Fruit fly (Drosophila melanogaster) whole organism, embryonic: Measurements from ENCODE around the gene Slu7.
A peak's percentile ranks its signal among the peaks of the same experiment; 100 is the strongest.

Source experiments
- ATbp ChIP-seq: fragments of 200-800 bp; sonication (Bioruptor generic); optimal IDR thresholded peaks from 2 replicates; lab custom pipeline; 2017; ENCODE audit warnings: missing biosample characterization, mild to moderate bottlenecking, missing genetic modification characterization, missing genetic modification reagents
- Atf6 ChIP-seq: fragments of 200-800 bp; sonication (Bioruptor generic); IDR thresholded peaks from 2 replicates; pipeline ENCODE4 v1.3.6; 2022; ENCODE audit warnings: missing biosample characterization, missing genetic modification characterization
- B-H2 ChIP-seq: fragments of 200-800 bp; sonication (Bioruptor generic); optimal IDR thresholded peaks from 2 replicates; lab custom pipeline; 2018; ENCODE audit warnings: missing biosample characterization, mild to moderate bottlenecking, missing genetic modification characterization
- BtbVII ChIP-seq: fragments of 200-800 bp; sonication (Bioruptor generic); optimal IDR thresholded peaks from 3 replicates; lab custom pipeline; 2017; ENCODE audit warnings: missing biosample characterization, mild to moderate bottlenecking, missing genetic modification characterization
- CG10366 ChIP-seq: fragments of 200-800 bp; sonication (Bioruptor generic); IDR thresholded peaks from 2 replicates; pipeline ENCODE4 v1.3.6; 2022; ENCODE audit warnings: missing biosample characterization, missing genetic modification characterization
- CG10959 ChIP-seq: fragments of 200-800 bp; sonication (Bioruptor generic); IDR thresholded peaks from 2 replicates; pipeline ENCODE4 v1.3.6; 2022; ENCODE audit warnings: missing biosample characterization, missing genetic modification characterization
- CG11398 ChIP-seq: fragments of 200-800 bp; sonication (Bioruptor generic); optimal IDR thresholded peaks from 2 replicates; lab custom pipeline; 2016; ENCODE audit warnings: missing biosample characterization, missing genetic modification characterization
- CG14710 ChIP-seq: fragments of 200-800 bp; sonication (Bioruptor generic); optimal IDR thresholded peaks from 3 replicates; lab custom pipeline; 2019; ENCODE audit warnings: missing biosample characterization, mild to moderate bottlenecking, missing genetic modification characterization, moderate library complexity
- CG14860 ChIP-seq: fragments of 200-800 bp; sonication (Bioruptor generic); IDR thresholded peaks from 3 replicates; pipeline ENCODE4 v1.3.6; 2022; ENCODE audit warnings: missing biosample characterization, missing genetic modification characterization; ENCODE audit not compliant: partially characterized antibody
- CG1832 ChIP-seq: fragments of 200-800 bp; sonication (Bioruptor generic); optimal IDR thresholded peaks from 2 replicates; lab custom pipeline; 2017; ENCODE audit warnings: missing biosample characterization, mild to moderate bottlenecking, missing genetic modification characterization, inconsistent platforms
- CG34422 ChIP-seq: fragments of 200-800 bp; sonication (Bioruptor generic); IDR thresholded peaks from 3 replicates; pipeline ENCODE4 v1.3.6; 2022; ENCODE audit warnings: missing biosample characterization, missing genetic modification characterization
- CG3995 ChIP-seq: fragments of 200-800 bp; sonication (Bioruptor generic); optimal IDR thresholded peaks from 3 replicates; lab custom pipeline; 2016; ENCODE audit warnings: missing biosample characterization, missing genetic modification characterization
- CG4854 ChIP-seq: fragments of 200-800 bp; sonication (Bioruptor generic); optimal IDR thresholded peaks from 2 replicates; lab custom pipeline; 2016; ENCODE audit warnings: missing biosample characterization, missing genetic modification characterization, inconsistent platforms
- CG6765 ChIP-seq: fragments of 200-800 bp; sonication (Bioruptor generic); optimal IDR thresholded peaks from 3 replicates; lab custom pipeline; 2017; ENCODE audit warnings: missing biosample characterization, mild to moderate bottlenecking, missing genetic modification characterization
- CG7556 ChIP-seq: fragments of 200-800 bp; sonication (Bioruptor generic); optimal IDR thresholded peaks from 2 replicates; lab custom pipeline; 2017; ENCODE audit warnings: missing biosample characterization, mild to moderate bottlenecking, missing genetic modification characterization
- CG8281 ChIP-seq: fragments of 200-800 bp; sonication (Bioruptor generic); optimal IDR thresholded peaks from 2 replicates; lab custom pipeline; 2018; ENCODE audit warnings: missing biosample characterization, mild to moderate bottlenecking, missing genetic modification characterization, moderate library complexity
- CG9609 ChIP-seq: fragments of 200-800 bp; sonication (Bioruptor generic); optimal IDR thresholded peaks from 3 replicates; lab custom pipeline; 2016; ENCODE audit warnings: missing biosample characterization, missing genetic modification characterization
- CkIIα-i1 ChIP-seq: fragments of 200-800 bp; sonication (Bioruptor generic); IDR thresholded peaks from 2 replicates; pipeline ENCODE4 v1.3.6; 2022; ENCODE audit warnings: missing biosample characterization, missing genetic modification characterization
- D19B ChIP-seq: fragments of 200-800 bp; sonication (Bioruptor generic); optimal IDR thresholded peaks from 2 replicates; lab custom pipeline; 2017; ENCODE audit warnings: missing biosample characterization, mild to moderate bottlenecking, missing genetic modification characterization
- Doc3 ChIP-seq: fragments of 200-800 bp; sonication (Bioruptor generic); IDR thresholded peaks from 3 replicates; pipeline ENCODE4 v1.3.6; 2022; ENCODE audit warnings: missing biosample characterization, missing genetic modification characterization; ENCODE audit not compliant: partially characterized antibody
- HmgD ChIP-seq: fragments of 200-800 bp; sonication (Bioruptor generic); optimal IDR thresholded peaks from 3 replicates; lab custom pipeline; 2016; ENCODE audit warnings: missing biosample characterization, missing genetic modification characterization
- HmgZ ChIP-seq: fragments of 200-800 bp; sonication (Bioruptor generic); optimal IDR thresholded peaks from 2 replicates; lab custom pipeline; 2018; ENCODE audit warnings: missing biosample characterization, mild to moderate bottlenecking, missing genetic modification characterization
- Hmr ChIP-seq: fragments of 200-800 bp; sonication (Bioruptor generic); optimal IDR thresholded peaks from 3 replicates; lab custom pipeline; 2017; ENCODE audit warnings: mild to moderate bottlenecking, missing biosample characterization, missing genetic modification reagents, missing genetic modification characterization
- MTF-1 ChIP-seq: fragments of 200-800 bp; sonication (Bioruptor generic); optimal IDR thresholded peaks from 2 replicates; lab custom pipeline; 2018; ENCODE audit warnings: missing biosample characterization, mild to moderate bottlenecking, missing genetic modification characterization, borderline replicate concordance
- Opbp ChIP-seq: fragments of 200-800 bp; sonication (Bioruptor generic); IDR thresholded peaks from 3 replicates; pipeline ENCODE4 v1.3.6; 2022; ENCODE audit warnings: missing biosample characterization, missing genetic modification characterization; ENCODE audit not compliant: partially characterized antibody
- Rx ChIP-seq: fragments of 200-800 bp; sonication (Bioruptor generic); IDR thresholded peaks from 2 replicates; pipeline ENCODE4 v1.3.6; 2022; ENCODE audit warnings: missing biosample characterization, missing genetic modification characterization
- Sox100B ChIP-seq: fragments of 200-800 bp; sonication (Bioruptor generic); optimal IDR thresholded peaks from 3 replicates; lab custom pipeline; 2018; ENCODE audit warnings: missing biosample characterization, mild to moderate bottlenecking, missing genetic modification characterization
- Usf ChIP-seq: fragments of 200-800 bp; sonication (Bioruptor generic); optimal IDR thresholded peaks from 2 replicates; lab custom pipeline; 2017; ENCODE audit warnings: missing genotype, missing biosample characterization, missing genetic modification characterization
- al ChIP-seq: fragments of 200-800 bp; sonication (Bioruptor generic); IDR thresholded peaks from 2 replicates; pipeline ENCODE4 v1.3.6; 2022; ENCODE audit warnings: missing biosample characterization, missing genetic modification characterization
- chn ChIP-seq: fragments of 200-800 bp; sonication (Bioruptor generic); optimal IDR thresholded peaks from 2 replicates; lab custom pipeline; 2016; ENCODE audit warnings: missing biosample characterization, missing genetic modification characterization
- danr ChIP-seq: fragments of 200-800 bp; sonication (Bioruptor generic); IDR thresholded peaks from 2 replicates; pipeline ENCODE4 v1.3.6; 2022; ENCODE audit warnings: missing biosample characterization, missing genetic modification characterization
- ewg ChIP-seq: fragments of 200-800 bp; sonication (Bioruptor generic); optimal IDR thresholded peaks from 3 replicates; lab custom pipeline; 2017; ENCODE audit warnings: mild to moderate bottlenecking, missing biosample characterization, missing genetic modification reagents, missing genetic modification characterization
- ftz-f1 ChIP-seq: fragments of 200-800 bp; sonication (Bioruptor generic); optimal IDR thresholded peaks from 2 replicates; lab custom pipeline; 2016; ENCODE audit warnings: missing biosample characterization, missing genetic modification characterization
- fu2 ChIP-seq: fragments of 200-800 bp; sonication (Bioruptor generic); optimal IDR thresholded peaks from 2 replicates; lab custom pipeline; 2016; ENCODE audit warnings: missing biosample characterization, missing genetic modification characterization
- gcm2 ChIP-seq: fragments of 200-800 bp; sonication (Bioruptor generic); optimal IDR thresholded peaks from 2 replicates; lab custom pipeline; 2016; ENCODE audit warnings: missing biosample characterization, missing genetic modification characterization
- gt ChIP-seq: fragments of 200-800 bp; sonication (Bioruptor generic); IDR thresholded peaks from 2 replicates; pipeline ENCODE4 v1.3.6; 2022; ENCODE audit warnings: missing biosample characterization, missing genetic modification characterization
- inv ChIP-seq: fragments of 200-800 bp; sonication (Bioruptor generic); IDR thresholded peaks from 2 replicates; pipeline ENCODE4 v1.3.6; 2022; ENCODE audit warnings: missing biosample characterization, missing genetic modification characterization; ENCODE audit not compliant: partially characterized antibody
- nerfin-2 ChIP-seq: fragments of 200-800 bp; sonication (Bioruptor generic); IDR thresholded peaks from 2 replicates; pipeline ENCODE4 v1.3.6; 2022; ENCODE audit warnings: missing biosample characterization, missing genetic modification characterization; ENCODE audit not compliant: partially characterized antibody
- ranshi ChIP-seq: fragments of 200-800 bp; sonication (Bioruptor generic); IDR thresholded peaks from 2 replicates; pipeline ENCODE4 v1.3.6; 2022; ENCODE audit warnings: missing biosample characterization, missing genetic modification characterization
- sima ChIP-seq: fragments of 200-800 bp; sonication (Bioruptor generic); optimal IDR thresholded peaks from 2 replicates; lab custom pipeline; 2016; ENCODE audit warnings: missing biosample characterization, missing genetic modification characterization
- sna ChIP-seq: fragments of 200-800 bp; sonication (Bioruptor generic); IDR thresholded peaks from 2 replicates; pipeline ENCODE4 v1.3.6; 2022; ENCODE audit warnings: missing biosample characterization, missing genetic modification characterization; ENCODE audit not compliant: partially characterized antibody
- sqz ChIP-seq: fragments of 200-800 bp; sonication (Bioruptor generic); optimal IDR thresholded peaks from 3 replicates; lab custom pipeline; 2018; ENCODE audit warnings: missing biosample characterization, mild to moderate bottlenecking, missing genetic modification characterization
- tin ChIP-seq: fragments of 200-800 bp; sonication (Bioruptor generic); optimal IDR thresholded peaks from 3 replicates; lab custom pipeline; 2016; ENCODE audit warnings: missing biosample characterization, missing genetic modification characterization
- unpg ChIP-seq: fragments of 200-800 bp; sonication (Bioruptor generic); optimal IDR thresholded peaks from 3 replicates; lab custom pipeline; 2018; ENCODE audit warnings: missing biosample characterization, mild to moderate bottlenecking, missing genetic modification characterization, moderate library complexity
- zen2 ChIP-seq: fragments of 200-800 bp; sonication (Bioruptor generic); IDR thresholded peaks from 3 replicates; pipeline ENCODE4 v1.3.6; 2022; ENCODE audit warnings: missing biosample characterization, missing genetic modification characterization; ENCODE audit not compliant: partially characterized antibody

Gene Slu7

DNA sequence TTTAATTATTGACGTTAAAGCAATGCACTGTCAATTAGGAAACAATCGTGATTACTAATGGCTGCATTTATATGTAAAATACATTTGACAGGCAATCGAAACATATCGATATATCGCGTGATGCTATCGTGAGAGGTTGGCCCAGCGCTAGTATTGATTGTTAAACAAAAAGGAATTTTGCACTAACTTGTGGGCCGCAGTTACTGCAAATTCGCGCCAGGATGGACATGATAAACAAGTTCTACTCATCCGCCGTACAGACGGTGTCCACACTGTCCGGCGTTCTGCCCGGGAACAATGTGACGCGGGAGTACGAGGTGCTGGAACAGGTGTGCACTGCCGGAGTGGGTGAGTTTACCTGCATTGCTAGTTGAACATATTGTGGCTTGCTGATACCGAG is 11.7 kb downstream of the Slu7 start, which contains the start of the genes eIF4E6 and CG1951 (continued):
- peak; percentile 98 for TF ChIP-seq zen2 (GFP tag; lab: Robert Waterston, UW)
- TF ChIP-seq D19B (GFP tag; lab: Kevin White, UChicago): no peak
- no peak for TF ChIP-seq Hmr (GFP tag; lab: Kevin White, UChicago)
- no peak for TF ChIP-seq CG6765
- no peak for TF ChIP-seq Sox100B
- peak; percentile 96 for TF ChIP-seq sna (GFP tag; lab: Robert Waterston, UW)
- no peak for TF ChIP-seq B-H2 (GFP tag; lab: Kevin White, UChicago)
- no peak for TF ChIP-seq CG10366 (GFP tag; lab: Robert Waterston, UW)
- TF ChIP-seq CG10959 (GFP tag; lab: Robert Waterston, UW): no peak
- no peak for TF ChIP-seq fu2 (GFP tag; lab: Kevin White, UChicago)
- no peak for TF ChIP-seq CG1832 (GFP tag; lab: Kevin White, UChicago)
- TF ChIP-seq Doc3 (GFP tag; lab: Robert Waterston, UW): peak; percentile 95
- no peak for TF ChIP-seq CG11398 (GFP tag; lab: Kevin White, UChicago)
- no peak for TF ChIP-seq Rx (GFP tag; lab: Robert Waterston, UW)
- TF ChIP-seq CkIIα-i1 (GFP tag; lab: Robert Waterston, UW): no peak
- TF ChIP-seq chn (GFP tag; lab: Kevin White, UChicago): peak; percentile 7
- TF ChIP-seq gcm2 (GFP tag; lab: Kevin White, UChicago): no peak
- no peak for TF ChIP-seq ranshi (GFP tag; lab: Robert Waterston, UW)
- TF ChIP-seq MTF-1 (GFP tag; lab: Kevin White, UChicago): no peak
- no peak for TF ChIP-seq tin (GFP tag; lab: Kevin White, UChicago)
- no peak for TF ChIP-seq CG3995 (GFP tag; lab: Kevin White, UChicago)
- no peak for TF ChIP-seq sqz (GFP tag; lab: Kevin White, UChicago)
- TF ChIP-seq danr (GFP tag; lab: Robert Waterston, UW): no peak
- no peak for TF ChIP-seq Atf6 (GFP tag; lab: Robert Waterston, UW)
- TF ChIP-seq gt (GFP tag; lab: Robert Waterston, UW): no peak
- TF ChIP-seq CG14860 (GFP tag; lab: Robert Waterston, UW): peak; percentile 95
- TF ChIP-seq inv (GFP tag; lab: Robert Waterston, UW): peak; percentile 93
- no peak for TF ChIP-seq ewg (GFP tag; lab: Kevin White, UChicago)
- no peak for TF ChIP-seq al (GFP tag; lab: Robert Waterston, UW)
- TF ChIP-seq nerfin-2: peak; percentile 93
- no peak for TF ChIP-seq ftz-f1
- TF ChIP-seq CG7556 (GFP tag; lab: Kevin White, UChicago): no peak
- TF ChIP-seq CG8281 (tag; lab: Kevin White, UChicago): peak; percentile 10
- no peak for TF ChIP-seq Usf (GFP tag; lab: Kevin White, UChicago)
- peak; percentile 27 for TF ChIP-seq HmgZ
- no peak for TF ChIP-seq unpg (GFP tag; lab: Kevin White, UChicago)
- TF ChIP-seq CG34422: 0 out of 3 replicates have a peak, but pooled peaks have one; percentile 12
- no peak for TF ChIP-seq CG9609
- TF ChIP-seq ATbp (GFP tag; lab: Kevin White, UChicago): no peak
- no peak for TF ChIP-seq BtbVII

DNA sequence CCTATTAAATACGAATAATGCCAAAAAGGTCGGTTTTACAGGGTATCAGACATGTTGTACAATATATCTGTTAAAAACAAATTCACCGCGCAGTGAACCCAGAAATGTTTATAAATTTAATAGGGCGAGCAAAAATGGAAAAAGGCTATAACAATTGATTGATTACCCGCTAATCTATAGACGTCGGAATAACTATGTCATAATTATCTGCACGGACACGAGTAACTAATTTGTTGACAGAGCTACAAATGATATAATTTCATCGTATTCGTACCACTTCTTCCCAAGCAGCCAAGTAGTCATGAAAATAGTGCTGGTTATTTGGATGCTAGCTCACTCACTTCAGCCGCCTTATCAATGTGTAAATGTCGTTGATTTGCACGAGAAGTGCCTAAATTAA is 14.2 kb downstream of the Slu7 start, which contains the start of gene CG14518:
Gene CG14518 (plus strand): TSS at position 301 of the 400 bp plus-strand sequence.
- no peak for TF ChIP-seq CG14710
- no peak for TF ChIP-seq CG4854
- no peak for TF ChIP-seq sima (GFP tag; lab: Kevin White, UChicago)
- TF ChIP-seq Opbp (GFP tag; lab: Robert Waterston, UW): no peak
- TF ChIP-seq HmgD (GFP tag; lab: Kevin White, UChicago): no peak
